Worm (Caenorhabditis elegans): Measurements from ENCODE around the gene F09C6.12.

The F09C6.12 gene

ce11 chrV:16910864-16911263 lies 28.2 kb downstream of the F09C6.12 start:
- peak; percentile 25 for TF ChIP-seq elt-2 (tag; optimal IDR thresholded peaks at IDR 0.05)
- TF ChIP-seq pha-4 (tag; optimal IDR thresholded peaks at IDR 0.05) = peak; percentile 61
- no peak for TF ChIP-seq ztf-11 (tag; optimal IDR thresholded peaks at IDR 0.05)
- TF ChIP-seq lsy-12 (tag; optimal IDR thresholded peaks at IDR 0.05) = no peak
- TF ChIP-seq egl-27 (tag; optimal IDR thresholded peaks at IDR 0.05) = no peak
- peak; percentile 3 for TF ChIP-seq pqm-1 (tag; optimal IDR thresholded peaks at IDR 0.05)
- no peak for TF ChIP-seq nhr-76 (tag; optimal IDR thresholded peaks at IDR 0.05)
- TF ChIP-seq elt-3 (tag; optimal IDR thresholded peaks at IDR 0.05) = no peak
- no peak for TF ChIP-seq mml-1 (tag; optimal IDR thresholded peaks at IDR 0.05)
- TF ChIP-seq tbx-2 (tag; optimal IDR thresholded peaks at IDR 0.05) = no peak

DNA sequence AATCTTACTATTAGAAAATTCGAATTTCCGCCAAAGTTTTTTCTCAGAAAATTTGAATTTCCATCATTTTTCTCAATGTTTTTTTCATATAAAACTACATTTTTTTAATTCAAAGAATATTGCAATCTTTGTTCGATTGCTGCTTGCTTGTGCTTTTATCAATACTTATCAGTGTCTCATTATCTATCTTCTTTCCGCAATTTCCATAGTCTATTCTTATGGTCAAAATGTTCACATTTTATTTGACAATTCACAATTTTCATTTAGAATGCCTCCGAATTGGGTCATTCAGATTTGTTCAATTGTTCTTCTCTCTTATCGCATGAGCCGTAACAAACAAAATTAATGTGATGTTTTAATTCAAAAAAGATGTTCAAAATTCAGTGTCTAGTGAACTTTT lies 28.6 kb downstream of the F09C6.12 start:
- peak; percentile 10 for TF ChIP-seq pqm-1 (tag; optimal IDR thresholded peaks at IDR 0.05)
- TF ChIP-seq tbx-2 (tag; optimal IDR thresholded peaks at IDR 0.05) = no peak
- peak; percentile 44 for TF ChIP-seq elt-2 (tag; optimal IDR thresholded peaks at IDR 0.05)

- TF ChIP-seq nfya-1 (tag; optimal IDR thresholded peaks at IDR 0.05; ENCODE audit: insufficient read depth) (no peak), mdl-1 (tag; optimal IDR thresholded peaks at IDR 0.05) (no peak), nhr-25 (tag; optimal IDR thresholded peaks at IDR 0.05) (no peak), nhr-76 (tag; optimal IDR thresholded peaks at IDR 0.05) (no peak), pqm-1 (tag; optimal IDR thresholded peaks at IDR 0.05) (no peak), nhr-77 (tag; optimal IDR thresholded peaks at IDR 0.05) (no peak), jun-1 (tag; optimal IDR thresholded peaks at IDR 0.05) (no peak), nhr-12 (tag; optimal IDR thresholded peaks at IDR 0.05) (no peak), elt-3 (tag; optimal IDR thresholded peaks at IDR 0.05) (no peak), nhr-23 (tag; optimal IDR thresholded peaks at IDR 0.05) (no peak), nhr-237 (tag; optimal IDR thresholded peaks at IDR 0.05) (no peak), lin-15B (tag; optimal IDR thresholded peaks at IDR 0.05) (no peak), ztf-4 (tag; optimal IDR thresholded peaks at IDR 0.05) (no peak), nhr-11 (tag; optimal IDR thresholded peaks at IDR 0.05) (no peak)
These were observed 29.3 kb downstream of the F09C6.12 start, which contains the start of gene nhr-116 for ce11 chrV:16911934-16912333. Gene nhr-116, plus strand, starts transcription at chrV:16912234.

DNA sequence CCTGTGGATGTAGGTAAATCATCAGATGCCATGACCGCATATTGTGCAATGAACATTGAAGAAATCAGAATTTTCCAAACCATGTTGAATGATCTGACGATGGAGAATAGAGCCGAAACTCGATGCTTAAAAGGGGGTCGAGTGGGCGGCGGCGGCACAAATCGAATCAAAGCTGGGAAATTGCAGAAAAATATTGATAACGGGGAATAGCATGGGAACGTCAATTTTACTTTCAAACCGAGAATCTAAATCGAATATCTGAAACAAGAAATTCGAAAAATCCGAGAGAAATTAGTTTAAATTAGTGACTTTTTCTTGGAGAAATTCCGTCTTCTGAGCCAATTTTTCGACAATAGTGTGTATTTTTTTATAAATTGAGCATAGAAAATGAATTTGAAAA lies 33.4 kb downstream of the F09C6.12 start, which contains the start of gene F09C6.10:
F09C6.10 (minus strand) TSS at position 101 of the 400 bp plus-strand sequence.
- TF ChIP-seq elt-2 (tag; optimal IDR thresholded peaks at IDR 0.05) = no peak
- no peak for TF ChIP-seq daf-12 (tag; optimal IDR thresholded peaks at IDR 0.05)
- TF ChIP-seq nhr-11 (tag; optimal IDR thresholded peaks at IDR 0.05) = no peak

DNA sequence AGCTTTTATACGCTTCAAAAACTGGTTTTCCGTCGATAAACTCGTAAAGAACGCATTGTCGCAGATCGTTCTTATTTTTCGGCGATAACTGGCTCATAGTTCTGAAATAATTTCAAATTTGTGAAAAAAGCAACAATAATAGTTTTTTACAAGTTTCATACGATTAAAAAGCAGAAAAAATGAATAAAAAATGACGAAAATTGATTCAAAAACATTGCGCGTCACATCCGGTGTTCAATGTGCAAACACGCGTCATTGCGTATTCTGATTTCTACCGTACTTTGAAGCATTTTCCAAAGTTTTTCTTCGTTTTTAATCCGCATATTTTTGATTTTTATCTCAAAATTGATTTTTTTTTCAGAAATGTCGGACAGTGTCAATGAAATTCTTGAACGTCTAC lies 35.7 kb downstream of the F09C6.12 start, which contains the start of the genes fbxa-206 and Y102A5C.2:
fbxa-206 (minus strand) TSS at position 101 of the 400 bp plus-strand sequence.
Y102A5C.2 (plus strand) TSS at position 354 of the 400 bp plus-strand sequence.
- TF ChIP-seq fkh-2 (tag; optimal IDR thresholded peaks at IDR 0.05) (no peak), unc-62 (GFP tag; optimal IDR thresholded peaks at IDR 0.05) (no peak), lin-39 (tag; optimal IDR thresholded peaks at IDR 0.05) (no peak), elt-3 (tag; optimal IDR thresholded peaks at IDR 0.05) (no peak)

ce11 chrV:16919675-16920074 lies 37.0 kb downstream of the F09C6.12 start:
- no peak for TF ChIP-seq nhr-25 (tag; optimal IDR thresholded peaks at IDR 0.05)
- no peak for TF ChIP-seq nhr-28 (tag; optimal IDR thresholded peaks at IDR 0.05)
- TF ChIP-seq eor-1 (tag; optimal IDR thresholded peaks at IDR 0.05) = no peak
- no peak for TF ChIP-seq nhr-43 (tag; optimal IDR thresholded peaks at IDR 0.05; ENCODE audit: poor library complexity, severe bottlenecking)
- TF ChIP-seq nhr-237 (tag; optimal IDR thresholded peaks at IDR 0.05) = no peak
- TF ChIP-seq ztf-11 (tag; optimal IDR thresholded peaks at IDR 0.05) = no peak
- TF ChIP-seq ceh-9 (tag; optimal IDR thresholded peaks at IDR 0.05) = no peak
- no peak for TF ChIP-seq zag-1 (tag; optimal IDR thresholded peaks at IDR 0.05)

DNA sequence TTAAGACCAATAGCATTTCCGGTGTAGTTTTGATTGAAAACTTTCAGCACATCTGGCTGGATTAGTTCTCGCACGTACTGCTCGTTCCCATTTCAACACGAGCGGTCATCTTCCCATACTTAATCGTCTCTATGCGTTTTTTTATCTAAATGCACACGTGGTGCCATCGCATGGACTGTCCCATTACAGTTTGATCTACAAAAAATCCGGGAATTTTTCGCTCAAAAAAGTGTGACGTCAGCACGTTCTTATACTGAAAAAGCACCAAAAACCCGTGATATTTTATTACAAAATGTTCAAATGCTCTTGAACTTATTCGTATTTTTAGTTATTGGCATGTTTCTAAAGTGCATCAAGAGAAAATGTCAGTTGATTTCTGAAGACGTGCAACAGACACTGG lies 39.3 kb downstream of the F09C6.12 start, which contains the start of gene Y102A5C.4:
Y102A5C.4 (plus strand) TSS at position 301 of the 400 bp plus-strand sequence.
- TF ChIP-seq nhr-12 (tag; optimal IDR thresholded peaks at IDR 0.05) = no peak
- no peak for TF ChIP-seq ztf-4 (tag; optimal IDR thresholded peaks at IDR 0.05)
- TF ChIP-seq elt-3 (tag; optimal IDR thresholded peaks at IDR 0.05) = no peak
